Fruit fly (Drosophila melanogaster) whole organism, embryonic: Measurements from ENCODE around the gene CG32483.
A peak's percentile ranks its signal among the peaks of the same experiment; 100 is the strongest.

Source experiments
- Ada2b ChIP-seq: fragments of 200-800 bp; sonication (Bioruptor generic); IDR thresholded peaks from 2 replicates; pipeline ENCODE4 v1.3.6; 2022; ENCODE audit warnings: missing biosample characterization, missing genetic modification characterization
- Asciz ChIP-seq: fragments of 200-800 bp; sonication (Bioruptor generic); optimal IDR thresholded peaks from 2 replicates; lab custom pipeline; 2017; ENCODE audit warnings: missing biosample characterization, mild to moderate bottlenecking, missing genetic modification characterization, missing genetic modification reagents
- CG10147 ChIP-seq: fragments of 200-800 bp; sonication (Bioruptor generic); optimal IDR thresholded peaks from 2 replicates; lab custom pipeline; 2019; ENCODE audit warnings: missing biosample characterization, mild to moderate bottlenecking, missing genetic modification characterization, moderate library complexity
- CG11398 ChIP-seq: fragments of 200-800 bp; sonication (Bioruptor generic); optimal IDR thresholded peaks from 2 replicates; lab custom pipeline; 2016; ENCODE audit warnings: missing biosample characterization, missing genetic modification characterization
- CG13424 ChIP-seq: fragments of 200-800 bp; sonication (Bioruptor generic); optimal IDR thresholded peaks from 2 replicates; lab custom pipeline; 2019; ENCODE audit warnings: missing biosample characterization, mild to moderate bottlenecking, missing genetic modification characterization, moderate library complexity
- CG15073 ChIP-seq: fragments of 200-800 bp; sonication (Bioruptor generic); optimal IDR thresholded peaks from 2 replicates; lab custom pipeline; 2016; ENCODE audit warnings: missing biosample characterization, missing genetic modification characterization
- CG1529 ChIP-seq: fragments of 200-800 bp; sonication (Bioruptor generic); optimal IDR thresholded peaks from 3 replicates; lab custom pipeline; 2018; ENCODE audit warnings: missing biosample characterization, missing genetic modification characterization
- CG17361 ChIP-seq: fragments of 200-800 bp; sonication (Bioruptor generic); IDR thresholded peaks from 3 replicates; pipeline ENCODE4 v1.3.6; 2022; ENCODE audit warnings: missing biosample characterization, missing genetic modification characterization
- CG32532 ChIP-seq: fragments of 200-800 bp; sonication (Bioruptor generic); IDR thresholded peaks from 2 replicates; pipeline ENCODE4 v1.3.6; 2022; ENCODE audit warnings: missing biosample characterization, missing genetic modification characterization
- CG34422 ChIP-seq: fragments of 200-800 bp; sonication (Bioruptor generic); IDR thresholded peaks from 3 replicates; pipeline ENCODE4 v1.3.6; 2022; ENCODE audit warnings: missing biosample characterization, missing genetic modification characterization
- CG42726 ChIP-seq: fragments of 200-800 bp; sonication (Bioruptor generic); IDR thresholded peaks from 2 replicates; pipeline ENCODE4 v1.3.6; 2022; ENCODE audit warnings: missing biosample characterization, missing genetic modification characterization; ENCODE audit not compliant: partially characterized antibody
- CG5180 ChIP-seq: fragments of 200-800 bp; sonication (Bioruptor generic); optimal IDR thresholded peaks from 3 replicates; lab custom pipeline; 2017; ENCODE audit warnings: missing biosample characterization, missing genetic modification characterization, mild to moderate bottlenecking, moderate library complexity, missing genetic modification reagents
- CG7271 ChIP-seq: fragments of 200-800 bp; sonication (Bioruptor generic); optimal IDR thresholded peaks from 2 replicates; lab custom pipeline; 2018; ENCODE audit warnings: missing biosample characterization, mild to moderate bottlenecking, missing genetic modification characterization, moderate library complexity
- Deaf1 ChIP-seq: fragments of 200-800 bp; optimal IDR thresholded peaks from 3 replicates; lab custom pipeline; 2019; ENCODE audit warnings: missing biosample characterization, mild to moderate bottlenecking, missing genetic modification characterization, moderate library complexity
- E2f2 ChIP-seq: fragments of 200-800 bp; sonication (Bioruptor generic); IDR thresholded peaks from 2 replicates; pipeline ENCODE4 v1.3.6; 2022; ENCODE audit warnings: missing biosample characterization, missing genetic modification characterization
- Hand ChIP-seq: fragments of 200-800 bp; sonication (Bioruptor generic); optimal IDR thresholded peaks from 2 replicates; lab custom pipeline; 2017; ENCODE audit warnings: mild to moderate bottlenecking, missing biosample characterization, missing genetic modification reagents, missing genetic modification characterization
- Hey ChIP-seq: fragments of 200-800 bp; sonication (Bioruptor generic); optimal IDR thresholded peaks from 3 replicates; lab custom pipeline; 2018; ENCODE audit warnings: missing biosample characterization, mild to moderate bottlenecking, missing genetic modification characterization
- Hmr ChIP-seq: fragments of 200-800 bp; sonication (Bioruptor generic); optimal IDR thresholded peaks from 3 replicates; lab custom pipeline; 2017; ENCODE audit warnings: mild to moderate bottlenecking, missing biosample characterization, missing genetic modification reagents, missing genetic modification characterization
- Jarid2 ChIP-seq: fragments of 200-800 bp; sonication (Bioruptor generic); optimal IDR thresholded peaks from 3 replicates; lab custom pipeline; 2017; ENCODE audit warnings: mild to moderate bottlenecking, missing biosample characterization, missing genetic modification reagents, missing genetic modification characterization
- Mad ChIP-seq: fragments of 200-800 bp; sonication (Bioruptor generic); optimal IDR thresholded peaks from 2 replicates; lab custom pipeline; 2016; ENCODE audit warnings: missing biosample characterization, missing genetic modification characterization
- Med ChIP-seq: fragments of 200-800 bp; sonication (Bioruptor generic); peaks from one replicate; lab custom pipeline; 2016; ENCODE audit warnings: missing biosample characterization, missing genetic modification characterization, mild to moderate bottlenecking, inconsistent platforms, moderate library complexity
- NC2α ChIP-seq: fragments of 200-800 bp; sonication (Bioruptor generic); optimal IDR thresholded peaks from 2 replicates; lab custom pipeline; 2016; ENCODE audit warnings: missing biosample characterization, missing genetic modification characterization
- Optix ChIP-seq: fragments of 200-800 bp; sonication (Bioruptor generic); IDR thresholded peaks from 3 replicates; pipeline ENCODE4 v1.3.6; 2022; ENCODE audit warnings: missing biosample characterization, missing genetic modification characterization
- Ssrp ChIP-seq: fragments of 200-800 bp; sonication (Bioruptor generic); optimal IDR thresholded peaks from 2 replicates; lab custom pipeline; 2018; ENCODE audit warnings: missing biosample characterization, mild to moderate bottlenecking, missing genetic modification characterization, moderate library complexity
- ac ChIP-seq: fragments of 200-800 bp; sonication (Bioruptor generic); optimal IDR thresholded peaks from 3 replicates; lab custom pipeline; 2017; ENCODE audit warnings: missing biosample characterization, mild to moderate bottlenecking, missing genetic modification characterization
- al ChIP-seq: fragments of 200-800 bp; sonication (Bioruptor generic); IDR thresholded peaks from 2 replicates; pipeline ENCODE4 v1.3.6; 2022; ENCODE audit warnings: missing biosample characterization, missing genetic modification characterization
- ara ChIP-seq: fragments of 200-800 bp; sonication (Bioruptor generic); IDR thresholded peaks from 2 replicates; pipeline ENCODE4 v1.3.6; 2022; ENCODE audit warnings: missing biosample characterization, missing genetic modification characterization
- cg ChIP-seq: fragments of 200-800 bp; sonication (Bioruptor generic); optimal IDR thresholded peaks from 3 replicates; lab custom pipeline; 2019; ENCODE audit warnings: missing biosample characterization, mild to moderate bottlenecking, missing genetic modification characterization, moderate library complexity
- chinmo ChIP-seq: fragments of 200-800 bp; sonication (Bioruptor generic); IDR thresholded peaks from 4 replicates; pipeline ENCODE4 v1.3.6; 2022; ENCODE audit warnings: missing biosample characterization, missing genetic modification characterization; ENCODE audit not compliant: partially characterized antibody
- dysf ChIP-seq: fragments of 200-800 bp; sonication (Bioruptor generic); IDR thresholded peaks from 3 replicates; pipeline ENCODE4 v1.3.6; 2022; ENCODE audit warnings: missing biosample characterization, missing genetic modification characterization
- fu2 ChIP-seq: fragments of 200-800 bp; sonication (Bioruptor generic); optimal IDR thresholded peaks from 2 replicates; lab custom pipeline; 2016; ENCODE audit warnings: missing biosample characterization, missing genetic modification characterization
- gsb ChIP-seq: fragments of 200-800 bp; sonication (Bioruptor generic); IDR thresholded peaks from 2 replicates; pipeline ENCODE4 v1.3.6; 2022; ENCODE audit warnings: missing biosample characterization, missing genetic modification characterization
- gt ChIP-seq: fragments of 200-800 bp; sonication (Bioruptor generic); IDR thresholded peaks from 2 replicates; pipeline ENCODE4 v1.3.6; 2022; ENCODE audit warnings: missing biosample characterization, missing genetic modification characterization
- hbn ChIP-seq: fragments of 200-800 bp; sonication (Bioruptor generic); IDR thresholded peaks from 2 replicates; pipeline ENCODE4 v1.3.6; 2022; ENCODE audit warnings: missing biosample characterization, missing genetic modification characterization; ENCODE audit not compliant: partially characterized antibody
- hkb ChIP-seq, 2 experiments: fragments of 200-800 bp in 1 of 2; fragments of >200 bp in 1 of 2; sonication (Bioruptor generic) in 1 of 2; IDR thresholded peaks in 1 of 2; optimal IDR thresholded peaks in 1 of 2; 2 replicates each; pipeline versions ENCODE4 v1.3.6 to Lab custom; 2017 to 2022; ENCODE audit warnings: missing biosample characterization in 1 of 2, missing genetic modification characterization in 1 of 2
- kni ChIP-seq: fragments of 200-800 bp; sonication (Bioruptor generic); optimal IDR thresholded peaks from 3 replicates; lab custom pipeline; 2017; ENCODE audit warnings: mild to moderate bottlenecking, missing biosample characterization, missing genetic modification reagents, missing genetic modification characterization
- lov ChIP-seq, 2 experiments: fragments of 200-800 bp in 1 of 2; fragments of >200 bp in 1 of 2; sonication (Bioruptor generic) in 1 of 2; IDR thresholded peaks in 1 of 2; optimal IDR thresholded peaks in 1 of 2; 2 replicates in 1 of 2; 3 replicates in 1 of 2; pipeline versions ENCODE4 v1.3.6 to Lab custom; 2017 to 2022; ENCODE audit warnings: missing biosample characterization in 1 of 2, missing genetic modification characterization in 1 of 2
- mirr ChIP-seq: fragments of 200-800 bp; sonication (Bioruptor generic); optimal IDR thresholded peaks from 3 replicates; lab custom pipeline; 2018; ENCODE audit warnings: missing biosample characterization, mild to moderate bottlenecking, missing genetic modification characterization
- nerfin-1 ChIP-seq: fragments of 200-800 bp; sonication (Bioruptor generic); optimal IDR thresholded peaks from 3 replicates; lab custom pipeline; 2019; ENCODE audit warnings: missing biosample characterization, mild to moderate bottlenecking, missing genetic modification characterization, moderate library complexity
- pan ChIP-seq, 4 experiments: fragments of >200 bp in 3 of 4; fragments of 200-800 bp in 1 of 4; sonication (Bioruptor generic) in 1 of 4; optimal IDR thresholded peaks in 3 of 4; IDR thresholded peaks in 1 of 4; 2 replicates each; pipeline versions ENCODE4 v1.3.6 to Lab custom; 2017 to 2022; ENCODE audit warnings: missing biosample characterization in 2 of 4, missing genetic modification characterization in 2 of 4, mixed read lengths in 1 of 4
- pita ChIP-seq: fragments of 200-800 bp; sonication (Bioruptor generic); optimal IDR thresholded peaks from 2 replicates; lab custom pipeline; 2017; ENCODE audit warnings: missing biosample characterization, mild to moderate bottlenecking, missing genetic modification characterization
- pros ChIP-seq: fragments of 200-800 bp; sonication (Bioruptor generic); optimal IDR thresholded peaks from 3 replicates; lab custom pipeline; 2019; ENCODE audit warnings: missing biosample characterization, mild to moderate bottlenecking, missing genetic modification characterization, moderate library complexity
- psq ChIP-seq: fragments of 200-800 bp; sonication (Bioruptor generic); optimal IDR thresholded peaks from 2 replicates; lab custom pipeline; 2017; ENCODE audit warnings: missing biosample characterization, missing genetic modification characterization
- ranshi ChIP-seq: fragments of 200-800 bp; sonication (Bioruptor generic); IDR thresholded peaks from 2 replicates; pipeline ENCODE4 v1.3.6; 2022; ENCODE audit warnings: missing biosample characterization, missing genetic modification characterization
- sens ChIP-seq: fragments of 200-800 bp; sonication (Bioruptor generic); peaks from one replicate; lab custom pipeline; 2016; ENCODE audit warnings: missing biosample characterization, missing genetic modification characterization
- tll ChIP-seq, 2 experiments: fragments of 200-800 bp in 1 of 2; fragments of >200 bp in 1 of 2; sonication (Bioruptor generic) in 1 of 2; optimal IDR thresholded peaks; 2 replicates each; lab custom pipeline; 2017 to 2019; ENCODE audit warnings: missing biosample characterization in 2 of 2, missing genetic modification characterization in 2 of 2, mild to moderate bottlenecking in 1 of 2, moderate library complexity in 1 of 2
- wdn ChIP-seq: fragments of 200-800 bp; sonication (Bioruptor generic); IDR thresholded peaks from 2 replicates; pipeline ENCODE4 v1.3.6; 2022; ENCODE audit warnings: missing biosample characterization, missing genetic modification characterization

The CG32483 gene

dm6 chr3L:639460-640103 is 50.3 kb downstream of the CG32483 start (continued):
- no peak for TF ChIP-seq dysf
- TF ChIP-seq CG42726 (GFP tag; lab: Robert Waterston, UW): peak; percentile 57; the same call in 1 of the 2 replicates
- peak; percentile 24 for TF ChIP-seq psq
- peak; percentile 88 for TF ChIP-seq Med (GFP tag; lab: Kevin White, UChicago)
- no peak for TF ChIP-seq ac
- TF ChIP-seq CG13424 (tag; lab: Kevin White, UChicago): no peak
- no peak for TF ChIP-seq Optix (GFP tag; lab: Robert Waterston, UW)
- TF ChIP-seq CG7271 (tag; lab: Kevin White, UChicago): no peak
- peak; percentile 28; the same call in 1 of the 2 replicates for TF ChIP-seq CG32532 (GFP tag; lab: Robert Waterston, UW)
- TF ChIP-seq Mad: peak; percentile 8
- TF ChIP-seq Deaf1: peak; percentile 62
- no peak for TF ChIP-seq gsb
- no peak for TF ChIP-seq pita (GFP tag; lab: Kevin White, UChicago)
- TF ChIP-seq CG10147 (GFP tag; lab: Kevin White, UChicago): no peak
- no peak for TF ChIP-seq Asciz
- peak; percentile 42 for TF ChIP-seq pros (GFP tag; lab: Kevin White, UChicago)
- peak; percentile 41 for TF ChIP-seq CG5180 (GFP tag; lab: Kevin White, UChicago)
- no peak for TF ChIP-seq Hmr (GFP tag; lab: Kevin White, UChicago)
- no peak for TF ChIP-seq gt (GFP tag; lab: Robert Waterston, UW)
- no peak for TF ChIP-seq E2f2 (GFP tag; lab: Robert Waterston, UW)
- no peak for TF ChIP-seq pan (optimal IDR thresholded peaks at IDR 0.05; lab: Kevin White, UChicago)
- TF ChIP-seq pan (GFP tag; optimal IDR thresholded peaks at IDR 0.05 in 1 of 2, IDR thresholded peaks at IDR 0.05 in 1 of 2): peak in 1 of 2 experiments; percentile 15
- TF ChIP-seq tll (GFP tag; optimal IDR thresholded peaks at IDR 0.05; lab: Kevin White, UChicago): no peak
- TF ChIP-seq ranshi (GFP tag; lab: Robert Waterston, UW): peak; percentile 14; the same call in 1 of the 2 replicates
- TF ChIP-seq Hey (tag; lab: Kevin White, UChicago): no peak
- no peak for TF ChIP-seq Ssrp (tag; lab: Kevin White, UChicago)
- TF ChIP-seq CG1529 (GFP tag; lab: Kevin White, UChicago): peak; percentile 97
- peak; percentile 69 for TF ChIP-seq Jarid2
- TF ChIP-seq wdn (GFP tag; lab: Robert Waterston, UW): no peak
- TF ChIP-seq fu2: no peak
- no peak for TF ChIP-seq CG15073
- TF ChIP-seq nerfin-1 (tag; lab: Kevin White, UChicago): peak; percentile 9
- TF ChIP-seq al: no peak
- TF ChIP-seq kni (GFP tag; lab: Kevin White, UChicago): no peak
- TF ChIP-seq mirr: peak; percentile 15
- TF ChIP-seq sens: peak; percentile 75
- TF ChIP-seq hbn: no peak
- TF ChIP-seq hkb (optimal IDR thresholded peaks at IDR 0.05; lab: Kevin White, UChicago): no peak
- peak; percentile 36; the same call in 1 of the 2 replicates for TF ChIP-seq hkb (GFP tag; IDR thresholded peaks at IDR 0.05; lab: Robert Waterston, UW)
- TF ChIP-seq chinmo (GFP tag; lab: Robert Waterston, UW): peak; percentile 56; the same call in 3 of the 4 replicates
- no peak for TF ChIP-seq Hand (GFP tag; lab: Kevin White, UChicago)
- TF ChIP-seq CG11398: peak; percentile 19
- TF ChIP-seq cg (GFP tag; lab: Kevin White, UChicago): peak; percentile 67
- TF ChIP-seq Ada2b (GFP tag; lab: Robert Waterston, UW): no peak
- TF ChIP-seq ara (GFP tag; lab: Robert Waterston, UW): no peak
- TF ChIP-seq lov (optimal IDR thresholded peaks at IDR 0.05; lab: Kevin White, UChicago): no peak
- 0 out of 3 replicates have a peak, but pooled peaks have one; percentile 30 for TF ChIP-seq lov (GFP tag; IDR thresholded peaks at IDR 0.05; lab: Robert Waterston, UW)
- peak; percentile 26; the same call in 1 of the 3 replicates for TF ChIP-seq CG34422 (GFP tag; lab: Robert Waterston, UW)
- no peak for TF ChIP-seq CG17361 (GFP tag; lab: Robert Waterston, UW)
- TF ChIP-seq NC2α (GFP tag; lab: Kevin White, UChicago): no peak
